Worm (Caenorhabditis elegans) whole organism, L1 larva: ENCODE data around the gene ben-1.

Experiments used
- C16A3.4 ChIP-seq: fragments of 150-350 bp; optimal IDR thresholded peaks from 2 replicates; lab custom pipeline; 2014; ENCODE audit warnings: missing biosample characterization, missing genetic modification characterization
- F16B12.6 ChIP-seq: fragments of 150-350 bp; optimal IDR thresholded peaks from 2 replicates; lab custom pipeline; 2014; ENCODE audit warnings: missing biosample characterization, missing genetic modification characterization
- aha-1 ChIP-seq: fragments of 150-350 bp; optimal IDR thresholded peaks from 2 replicates; lab custom pipeline; 2014; ENCODE audit warnings: missing biosample characterization, missing genetic modification characterization
- alr-1 ChIP-seq: fragments of 200-800 bp; sonication (Bioruptor generic); optimal IDR thresholded peaks from 2 replicates; lab custom pipeline; 2018; ENCODE audit warnings: borderline replicate concordance, mild to moderate bottlenecking, missing genetic modification characterization, missing compliant biosample characterization
- aly-2 ChIP-seq: fragments of 150-350 bp; optimal IDR thresholded peaks from 2 replicates; lab custom pipeline; 2014; ENCODE audit warnings: missing biosample characterization, missing genetic modification characterization
- ama-1 ChIP-seq: fragments of 150-350 bp; optimal IDR thresholded peaks from 2 replicates; lab custom pipeline; 2014
- blmp-1 ChIP-seq: fragments of 150-350 bp; optimal IDR thresholded peaks from 2 replicates; lab custom pipeline; 2014; ENCODE audit warnings: missing biosample characterization, missing genetic modification characterization
- dpl-1 ChIP-seq, 3 experiments: fragments of 150-350 bp in 2 of 3; sonication (generic microtip) in 1 of 3; optimal IDR thresholded peaks; 2 replicates each; lab custom pipeline; 2014 to 2017; ENCODE audit warnings: missing biosample characterization in 3 of 3, missing genetic modification characterization in 3 of 3, missing genetic modification reagents in 3 of 3
- efl-1 ChIP-seq, 4 experiments: fragments of 150-350 bp; optimal IDR thresholded peaks in 3 of 4; peaks in 1 of 4; 1 replicate in 1 of 4; 2 replicates in 3 of 4; lab custom pipeline; 2014; ENCODE audit warnings: missing biosample characterization in 2 of 4, missing genetic modification characterization in 2 of 4, missing genetic modification reagents in 2 of 4
- egl-27 ChIP-seq, 2 experiments: fragments of 150-350 bp in 1 of 2; sonication (generic microtip); optimal IDR thresholded peaks; 3 replicates each; lab custom pipeline; 2017 to 2018; ENCODE audit warnings: missing biosample characterization in 2 of 2, missing genetic modification characterization in 2 of 2, missing genetic modification reagents in 2 of 2
- elt-3 ChIP-seq, 6 experiments: fragments of 150-350 bp in 1 of 6; sonication (generic microtip); optimal IDR thresholded peaks; 2 replicates each; lab custom pipeline; 2017 to 2018; ENCODE audit warnings: missing biosample characterization in 6 of 6, missing genetic modification characterization in 6 of 6, inconsistent platforms in 1 of 6
- fkh-8 ChIP-seq: sonication (generic microtip); optimal IDR thresholded peaks from 2 replicates; lab custom pipeline; 2016; ENCODE audit warnings: mild to moderate bottlenecking, missing genetic modification characterization, missing compliant biosample characterization
- fos-1 ChIP-seq: fragments of 150-350 bp; optimal IDR thresholded peaks from 2 replicates; lab custom pipeline; 2014; ENCODE audit warnings: missing biosample characterization, missing genetic modification characterization
- hlh-17 ChIP-seq: fragments of 200-800 bp; sonication (Bioruptor generic); optimal IDR thresholded peaks from 2 replicates; lab custom pipeline; 2018; ENCODE audit warnings: missing genetic modification characterization, mild to moderate bottlenecking, missing compliant biosample characterization, moderate library complexity, borderline replicate concordance
- hlh-4 ChIP-seq: sonication (generic microtip); optimal IDR thresholded peaks from 2 replicates; lab custom pipeline; 2016; ENCODE audit warnings: mild to moderate bottlenecking, missing genetic modification characterization, missing compliant biosample characterization
- hpl-2 ChIP-seq: fragments of 150-350 bp; optimal IDR thresholded peaks from 2 replicates; lab custom pipeline; 2014; ENCODE audit warnings: missing biosample characterization, missing genetic modification reagents, missing genetic modification characterization
- jun-1 ChIP-seq: fragments of 150-350 bp; optimal IDR thresholded peaks from 2 replicates; lab custom pipeline; 2014; ENCODE audit warnings: missing biosample characterization, missing genetic modification reagents, missing genetic modification characterization
- lin-13 ChIP-seq: fragments of 150-350 bp; optimal IDR thresholded peaks from 2 replicates; lab custom pipeline; 2014; ENCODE audit warnings: missing biosample characterization, missing genetic modification reagents, missing genetic modification characterization
- lin-15B ChIP-seq: fragments of 150-350 bp; sonication (generic microtip); optimal IDR thresholded peaks from 3 replicates; lab custom pipeline; 2014; ENCODE audit warnings: missing biosample characterization, missing genetic modification characterization
- lin-35 ChIP-seq, 2 experiments: fragments of 150-350 bp; optimal IDR thresholded peaks; 2 replicates each; lab custom pipeline; 2014; ENCODE audit warnings: missing biosample characterization in 2 of 2, missing genetic modification characterization in 2 of 2, missing genetic modification reagents in 2 of 2
- lin-39 ChIP-seq: fragments of 150-350 bp; optimal IDR thresholded peaks from 2 replicates; lab custom pipeline; 2014; ENCODE audit warnings: missing biosample characterization, missing genetic modification reagents, missing genetic modification characterization
- lsy-2 ChIP-seq, 2 experiments: fragments of 150-350 bp; optimal IDR thresholded peaks; 2 replicates each; lab custom pipeline; 2014; ENCODE audit warnings: missing biosample characterization in 2 of 2, missing genetic modification characterization in 2 of 2
- mab-9 ChIP-seq: fragments of 200-800 bp; sonication (Bioruptor generic); IDR thresholded peaks from 2 replicates; pipeline ENCODE4 v1.3.6; 2022; ENCODE audit warnings: missing genetic modification reagents, missing genetic modification characterization, missing compliant biosample characterization
- mdl-1 ChIP-seq, 2 experiments: fragments of 150-350 bp; optimal IDR thresholded peaks; 2 replicates each; lab custom pipeline; 2014 to 2017; ENCODE audit warnings: missing biosample characterization in 2 of 2, missing genetic modification characterization in 2 of 2, inconsistent platforms in 1 of 2
- mef-2 ChIP-seq: fragments of 150-350 bp; optimal IDR thresholded peaks from 2 replicates; lab custom pipeline; 2014; ENCODE audit warnings: missing biosample characterization, missing genetic modification characterization
- nhr-12 ChIP-seq: sonication (generic microtip); optimal IDR thresholded peaks from 2 replicates; lab custom pipeline; 2017; ENCODE audit warnings: missing biosample characterization, missing genetic modification characterization
- nhr-20 ChIP-seq: sonication (generic microtip); optimal IDR thresholded peaks from 2 replicates; lab custom pipeline; 2016; ENCODE audit warnings: mild to moderate bottlenecking, missing genetic modification characterization, missing compliant biosample characterization
- nhr-237 ChIP-seq: fragments of 150-350 bp; optimal IDR thresholded peaks from 2 replicates; lab custom pipeline; 2014; ENCODE audit warnings: missing biosample characterization, missing genetic modification characterization
- nhr-71 ChIP-seq: sonication (generic microtip); optimal IDR thresholded peaks from 2 replicates; lab custom pipeline; 2016; ENCODE audit warnings: mild to moderate bottlenecking, missing genetic modification characterization, moderate library complexity, missing compliant biosample characterization
- nhr-77 ChIP-seq: fragments of 150-350 bp; optimal IDR thresholded peaks from 2 replicates; lab custom pipeline; 2014; ENCODE audit warnings: missing biosample characterization, missing genetic modification characterization
- nhr-85 ChIP-seq: sonication (generic microtip); peaks from one replicate; lab custom pipeline; 2016; ENCODE audit warnings: missing genetic modification characterization, inconsistent platforms, missing compliant biosample characterization
- pag-3 ChIP-seq: sonication (generic microtip); optimal IDR thresholded peaks from 2 replicates; lab custom pipeline; 2017; ENCODE audit warnings: missing genetic modification characterization, mild to moderate bottlenecking, missing compliant biosample characterization, antibody characterized with exemption, borderline replicate concordance; ENCODE audit not compliant: insufficient read depth
- pax-3 ChIP-seq: fragments of 200-800 bp; sonication (Bioruptor generic); optimal IDR thresholded peaks from 2 replicates; lab custom pipeline; 2018; ENCODE audit warnings: mild to moderate bottlenecking, missing genetic modification characterization, moderate library complexity, missing compliant biosample characterization
- pqm-1 ChIP-seq: sonication (generic microtip); optimal IDR thresholded peaks from 3 replicates; lab custom pipeline; 2017; ENCODE audit warnings: missing biosample characterization, missing genetic modification characterization
- skn-1 ChIP-seq: fragments of 150-350 bp; optimal IDR thresholded peaks from 2 replicates; lab custom pipeline; 2014; ENCODE audit warnings: missing biosample characterization, missing genetic modification characterization
- snpc-4 ChIP-seq: fragments of 150-350 bp; optimal IDR thresholded peaks from 2 replicates; lab custom pipeline; 2014; ENCODE audit warnings: missing biosample characterization, missing genetic modification characterization
- snu-23 ChIP-seq: sonication (generic microtip); optimal IDR thresholded peaks from 2 replicates; lab custom pipeline; 2016; ENCODE audit warnings: missing genetic modification characterization, missing compliant biosample characterization
- sptf-1 ChIP-seq: fragments of 150-350 bp; optimal IDR thresholded peaks from 2 replicates; lab custom pipeline; 2014; ENCODE audit warnings: missing biosample characterization, missing genetic modification characterization
- sup-37 ChIP-seq: fragments of 200-800 bp; sonication (Bioruptor generic); optimal IDR thresholded peaks from 2 replicates; lab custom pipeline; 2018; ENCODE audit warnings: mild to moderate bottlenecking, missing genetic modification characterization, missing compliant biosample characterization
- swsn-7 ChIP-seq: sonication (generic microtip); optimal IDR thresholded peaks from 2 replicates; lab custom pipeline; 2016; ENCODE audit warnings: missing genetic modification characterization, missing compliant biosample characterization
- tbx-2 ChIP-seq: sonication (generic microtip); optimal IDR thresholded peaks from 2 replicates; lab custom pipeline; 2016; ENCODE audit warnings: missing genetic modification characterization, missing compliant biosample characterization
- unc-30 ChIP-seq: sonication (generic microtip); optimal IDR thresholded peaks from 2 replicates; lab custom pipeline; 2017; ENCODE audit warnings: missing biosample characterization, missing genetic modification characterization
- unc-62 ChIP-seq: fragments of 150-350 bp; optimal IDR thresholded peaks from 2 replicates; lab custom pipeline; 2014; ENCODE audit warnings: missing biosample characterization, missing genetic modification reagents, missing genetic modification characterization
- vab-15 ChIP-seq: sonication (generic microtip); optimal IDR thresholded peaks from 2 replicates; lab custom pipeline; 2017; ENCODE audit warnings: missing genotype, mild to moderate bottlenecking, missing genetic modification characterization, missing compliant biosample characterization
- zag-1 ChIP-seq: fragments of 150-350 bp; optimal IDR thresholded peaks from 2 replicates; lab custom pipeline; 2014; ENCODE audit warnings: missing biosample characterization, missing genetic modification characterization
- zip-4 ChIP-seq: fragments of 200-800 bp; sonication (Bioruptor generic); optimal IDR thresholded peaks from 2 replicates; lab custom pipeline; 2018; ENCODE audit warnings: mild to moderate bottlenecking, missing genetic modification characterization, moderate library complexity, missing compliant biosample characterization
- ztf-11 ChIP-seq, 2 experiments: sonication (generic microtip); optimal IDR thresholded peaks; 2 replicates each; lab custom pipeline; 2016 to 2017; ENCODE audit warnings: missing genetic modification characterization in 2 of 2, missing biosample characterization in 1 of 2, missing compliant biosample characterization in 1 of 2

Gene ben-1

ce11 chrIII:3539499-3539898 is 1.9 kb downstream of the ben-1 start:
- TF ChIP-seq snu-23 (GFP tag; lab: Kevin White, UChicago): no peak

ce11 chrIII:3537401-3537800 is 4.0 kb downstream of the ben-1 start, which contains the start of gene cfap-20:
Gene cfap-20, minus strand, starts transcription at chrIII:3537501.
- TF ChIP-seq swsn-7 (tag; lab: Kevin White, UChicago) (no peak), fkh-8 (peak; percentile 12), nhr-71 (tag; lab: Kevin White, UChicago) (no peak)

ce11 chrIII:3534185-3534584 is 7.3 kb downstream of the ben-1 start:
- no peak for TF ChIP-seq mdl-1 (tag; optimal IDR thresholded peaks at IDR 0.05; lab: Kevin White, UChicago)

ce11 chrIII:3532035-3532434 is 9.4 kb downstream of the ben-1 start:
- TF ChIP-seq lsy-2 (tag; optimal IDR thresholded peaks at IDR 0.05; lab: Kevin White, UChicago): peak; percentile 61 to 77
- no peak for TF ChIP-seq sptf-1 (tag; lab: Kevin White, UChicago)
- TF ChIP-seq lin-35 (GFP tag; optimal IDR thresholded peaks at IDR 0.05; lab: Kevin White, UChicago): peak; percentile 62 to 68
- TF ChIP-seq alr-1 (tag; lab: Kevin White, UChicago): no peak
- peak; percentile 18 for TF ChIP-seq ama-1 (lab: Kevin White, UChicago)
- no peak for TF ChIP-seq skn-1 (tag; lab: Kevin White, UChicago)
- no peak for TF ChIP-seq mab-9 (GFP tag; lab: Robert Waterston, UW)
- no peak for TF ChIP-seq pag-3 (tag; lab: Kevin White, UChicago)
- peak; percentile 0 for TF ChIP-seq lin-13
- TF ChIP-seq nhr-85 (tag; lab: Kevin White, UChicago): peak; percentile 75
- TF ChIP-seq vab-15 (tag; lab: Kevin White, UChicago): no peak
- peak; percentile 15 for TF ChIP-seq zag-1 (tag; lab: Kevin White, UChicago)
- TF ChIP-seq zip-4 (GFP tag; lab: Kevin White, UChicago): no peak
- peak; percentile 52 for TF ChIP-seq blmp-1
- TF ChIP-seq C16A3.4: no peak
- TF ChIP-seq hlh-17: no peak
- no peak for TF ChIP-seq nhr-12 (tag; lab: Kevin White, UChicago)
- TF ChIP-seq egl-27 (tag; optimal IDR thresholded peaks at IDR 0.05; lab: Kevin White, UChicago): peak; percentile 8 to 34
- TF ChIP-seq unc-62: no peak
- TF ChIP-seq lin-15B (tag; lab: Kevin White, UChicago): no peak
- no peak for TF ChIP-seq aly-2 (tag; lab: Kevin White, UChicago)
- no peak for TF ChIP-seq pax-3 (tag; lab: Kevin White, UChicago)
- peak; percentile 5 to 52 (median 21) for TF ChIP-seq dpl-1 (GFP tag; optimal IDR thresholded peaks at IDR 0.05; lab: Kevin White, UChicago)
- TF ChIP-seq elt-3 (tag; optimal IDR thresholded peaks at IDR 0.05; lab: Kevin White, UChicago): no peak
- peak; percentile 18 for TF ChIP-seq F16B12.6 (tag; lab: Kevin White, UChicago)
- TF ChIP-seq fos-1: no peak
- TF ChIP-seq jun-1 (tag; lab: Kevin White, UChicago): peak; percentile 43
- peak; percentile 72 for TF ChIP-seq tbx-2 (tag; lab: Kevin White, UChicago)
- TF ChIP-seq lin-39 (tag; lab: Kevin White, UChicago): no peak
- TF ChIP-seq snpc-4 (tag; lab: Kevin White, UChicago): no peak
- peak; percentile 76 for TF ChIP-seq fkh-8
- no peak for TF ChIP-seq nhr-77 (tag; lab: Kevin White, UChicago)
- no peak for TF ChIP-seq aha-1
- TF ChIP-seq hpl-2 (GFP tag; lab: Kevin White, UChicago): no peak
- no peak for TF ChIP-seq nhr-20 (tag; lab: Kevin White, UChicago)
- no peak for TF ChIP-seq sup-37 (GFP tag; lab: Kevin White, UChicago)
- TF ChIP-seq ztf-11 (tag; optimal IDR thresholded peaks at IDR 0.05; lab: Kevin White, UChicago): peak in 1 of 2 experiments; percentile 29
- no peak for TF ChIP-seq pqm-1 (tag; lab: Kevin White, UChicago)
- peak; percentile 60 to 76 for TF ChIP-seq efl-1 (optimal IDR thresholded peaks at IDR 0.05; lab: Kevin White, UChicago)
- peak; percentile 12 to 78 for TF ChIP-seq efl-1 (GFP tag; optimal IDR thresholded peaks at IDR 0.05 in 1 of 2; lab: Kevin White, UChicago)
- no peak for TF ChIP-seq unc-30 (tag; lab: Kevin White, UChicago)
- no peak for TF ChIP-seq mef-2 (tag; lab: Kevin White, UChicago)
- no peak for TF ChIP-seq hlh-4 (tag; lab: Kevin White, UChicago)
- peak in 1 of 2 experiments; percentile 41 for TF ChIP-seq mdl-1 (tag; optimal IDR thresholded peaks at IDR 0.05; lab: Kevin White, UChicago)
- no peak for TF ChIP-seq nhr-237
